Fruit fly (Drosophila melanogaster): Measurements from ENCODE around the gene crok.

Gene crok

DNA sequence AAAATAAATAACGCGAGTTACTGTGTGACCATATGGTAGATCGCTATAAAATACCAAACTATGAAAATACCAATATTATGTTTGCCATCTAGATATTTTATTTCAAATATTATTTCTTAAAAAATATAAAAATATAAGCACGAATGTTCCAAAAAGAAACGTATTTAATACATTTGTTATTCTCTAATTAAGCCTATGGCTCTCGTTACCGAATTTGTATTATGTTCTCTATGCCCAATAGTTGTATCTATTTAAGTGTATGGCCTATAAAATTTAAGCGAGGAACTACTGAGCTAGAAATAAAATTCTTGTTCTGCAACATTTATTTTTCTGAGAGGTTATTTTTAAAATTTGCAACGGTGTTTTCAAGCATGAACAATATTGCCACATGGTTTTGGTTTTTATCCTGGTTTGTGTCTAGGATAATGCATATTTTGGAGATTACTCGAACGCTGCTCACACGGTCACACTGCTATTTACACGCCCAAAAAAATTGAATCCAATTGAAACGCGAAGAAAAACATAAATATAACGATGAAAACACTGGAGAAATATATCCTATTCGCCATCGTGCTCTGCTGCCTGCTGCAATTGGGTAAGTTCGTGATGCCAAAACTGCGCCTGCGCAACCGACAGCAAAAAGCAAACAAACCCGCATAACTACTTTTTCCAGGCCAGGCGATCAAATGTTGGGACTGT, at the start of gene crok, which contains the start of gene CG6583:
crok (plus strand) TSS at position 446 of the 699 bp plus-strand sequence.
CG6583 (minus strand) TSS at position 51 of the 699 bp plus-strand sequence.
- TF ChIP-seq CG8478 (optimal IDR thresholded peaks at IDR 0.05) (no peak), CTCF (optimal IDR thresholded peaks at IDR 0.05) (peak in 1 of 2 experiments; percentile 21)

DNA sequence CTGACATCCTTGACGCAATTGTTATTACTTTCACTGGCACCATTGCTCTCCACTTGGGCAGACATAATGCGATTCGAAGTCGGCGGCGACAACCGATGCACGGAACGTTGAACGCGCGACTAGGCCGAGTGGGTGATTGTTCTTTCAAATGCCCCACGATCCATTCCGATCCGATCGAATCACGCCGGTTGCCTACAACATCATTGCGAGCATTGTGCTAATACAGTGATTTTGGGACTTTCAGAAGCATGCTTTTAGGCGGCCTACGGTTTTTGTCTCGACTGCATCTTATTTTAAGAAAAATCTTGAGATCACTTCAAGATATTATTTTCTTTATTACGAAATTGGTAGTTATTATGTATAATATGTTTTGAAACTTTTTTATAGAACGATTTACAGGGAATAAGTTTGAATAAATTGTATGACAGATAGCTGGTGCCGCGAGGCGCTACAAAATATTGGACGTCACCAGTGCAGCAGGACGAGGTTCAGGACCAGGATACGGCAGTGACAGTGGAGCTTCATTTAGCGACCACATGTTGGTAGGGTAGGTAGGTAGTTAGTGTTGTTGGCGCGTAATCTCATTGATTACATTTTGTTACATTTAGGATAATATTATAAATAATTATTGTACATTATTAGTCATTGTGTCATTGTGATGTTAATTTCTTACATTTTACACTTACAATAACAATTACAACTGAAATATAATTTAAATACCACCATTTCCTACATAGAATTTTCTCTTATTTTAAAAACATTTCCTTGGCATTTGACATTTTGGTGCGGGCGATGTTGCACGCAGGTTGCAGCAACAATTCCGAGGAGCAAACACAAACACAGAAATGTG, 39.3 kb upstream of the crok start, which contains the start of gene rho-6:
rho-6 (minus strand) TSS at position 137 of the 850 bp plus-strand sequence.
- TF ChIP-seq CTCF (optimal IDR thresholded peaks at IDR 0.05), result no peak
- TF ChIP-seq CG8478 (optimal IDR thresholded peaks at IDR 0.05), result no peak

DNA sequence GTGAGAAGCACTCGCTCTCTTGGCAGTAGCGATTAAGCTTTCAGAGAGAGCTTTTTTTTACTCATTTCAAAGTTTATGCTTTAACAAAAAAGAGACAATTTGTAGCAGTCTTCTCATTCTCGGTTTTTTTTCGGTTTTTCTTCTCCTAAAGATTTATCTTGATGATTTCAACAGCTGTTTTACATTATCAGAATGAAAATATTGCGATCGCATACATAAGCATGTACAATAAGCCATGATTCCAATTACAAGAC, 38.7 kb upstream of the crok start:
- TF ChIP-seq CG8478 (optimal IDR thresholded peaks at IDR 0.05) (no peak), CTCF (optimal IDR thresholded peaks at IDR 0.05) (no peak)

DNA sequence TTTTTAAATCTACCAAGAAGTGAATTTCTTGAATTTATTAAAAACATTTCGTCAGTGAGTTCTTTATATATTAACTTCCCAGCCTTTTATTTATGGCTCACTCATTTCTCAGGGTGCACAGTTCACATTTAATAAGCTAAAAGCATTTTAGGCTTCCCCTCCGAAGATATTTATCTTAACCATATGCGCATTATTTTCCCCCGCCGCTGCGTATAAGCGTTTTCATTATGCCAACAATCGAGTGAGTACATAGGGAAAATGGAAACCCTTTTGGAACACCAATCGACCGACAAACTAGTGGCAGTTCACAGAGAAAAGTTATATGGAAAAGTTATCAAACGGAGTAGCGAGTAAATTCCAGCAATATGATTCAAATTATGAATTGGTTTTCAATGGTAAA, 35.1 kb upstream of the crok start, which contains the start of gene Gr33a:
Gr33a (plus strand) TSS at position 301 of the 400 bp plus-strand sequence.
- TF ChIP-seq CG8478 (optimal IDR thresholded peaks at IDR 0.05), result no peak
- no peak for TF ChIP-seq CTCF (optimal IDR thresholded peaks at IDR 0.05)

DNA sequence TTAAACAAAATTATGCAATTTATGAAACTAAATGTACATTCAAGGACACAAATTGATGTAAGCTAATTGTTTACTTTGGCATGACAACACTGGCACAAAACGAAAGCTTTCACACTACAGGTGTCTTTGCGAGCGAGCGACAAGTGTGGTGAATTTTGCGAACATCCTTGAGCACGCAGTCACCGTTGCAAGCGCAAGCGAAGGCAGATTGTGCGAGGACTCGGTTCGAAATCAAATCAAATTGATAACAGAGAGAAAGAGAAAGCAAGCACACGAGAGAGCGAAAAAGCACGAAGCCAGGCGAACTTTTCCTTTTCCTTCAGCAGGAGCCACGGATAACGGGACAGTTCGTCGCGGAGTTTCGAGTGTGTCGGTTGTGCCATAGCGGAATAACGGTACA, 30.3 kb upstream of the crok start, which contains the start of gene CG31760:
CG31760 (plus strand) TSS at position 342 of the 400 bp plus-strand sequence.
- no peak for TF ChIP-seq CG8478 (optimal IDR thresholded peaks at IDR 0.05)
- TF ChIP-seq CTCF (optimal IDR thresholded peaks at IDR 0.05), result no peak

DNA sequence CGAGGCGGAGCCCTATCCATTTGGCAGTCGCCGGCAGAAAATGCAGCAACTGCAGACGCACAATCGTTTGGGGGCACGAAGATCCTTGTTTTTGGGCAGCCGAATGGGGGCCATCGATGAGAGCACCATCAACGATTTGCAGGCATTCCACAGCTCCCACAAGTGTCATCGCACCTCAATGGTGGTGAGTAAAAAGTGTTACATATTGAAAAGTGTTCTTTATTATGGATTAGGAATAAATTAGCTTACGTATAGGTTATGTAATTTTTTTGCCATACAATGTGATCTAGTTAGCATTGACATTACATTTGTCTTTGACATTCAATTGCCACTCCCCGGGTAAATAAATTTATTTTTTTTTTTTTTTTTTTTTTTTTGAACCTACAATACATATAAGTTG, 11.3 kb upstream of the crok start, which contains the start of gene CG31861:
CG31861 (plus strand) TSS at position 301 of the 400 bp plus-strand sequence.
- TF ChIP-seq CTCF (optimal IDR thresholded peaks at IDR 0.05) (no peak), CG8478 (optimal IDR thresholded peaks at IDR 0.05) (no peak)

DNA sequence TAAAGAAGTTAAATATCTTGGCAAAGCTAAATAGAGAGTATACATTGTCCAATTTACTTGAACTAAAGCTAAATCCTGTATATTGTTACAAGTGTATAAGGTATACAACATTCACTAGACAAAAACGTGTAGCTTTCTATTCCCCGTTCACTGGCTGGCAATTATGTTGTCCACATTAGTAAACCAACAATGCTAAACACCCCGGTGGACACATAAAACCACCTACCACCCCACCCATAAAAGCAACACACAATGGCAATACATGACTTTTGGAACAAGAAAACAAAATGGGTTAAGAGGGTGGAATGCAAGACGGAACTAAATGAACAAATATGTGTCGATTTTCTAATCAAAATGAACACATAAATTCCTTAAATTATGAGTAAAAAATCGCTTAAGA, 8.8 kb upstream of the crok start, which contains the start of gene ZnT33D:
ZnT33D (plus strand) TSS at position 301 of the 400 bp plus-strand sequence.
- TF ChIP-seq CTCF (optimal IDR thresholded peaks at IDR 0.05) (no peak), CG8478 (optimal IDR thresholded peaks at IDR 0.05) (no peak)

DNA sequence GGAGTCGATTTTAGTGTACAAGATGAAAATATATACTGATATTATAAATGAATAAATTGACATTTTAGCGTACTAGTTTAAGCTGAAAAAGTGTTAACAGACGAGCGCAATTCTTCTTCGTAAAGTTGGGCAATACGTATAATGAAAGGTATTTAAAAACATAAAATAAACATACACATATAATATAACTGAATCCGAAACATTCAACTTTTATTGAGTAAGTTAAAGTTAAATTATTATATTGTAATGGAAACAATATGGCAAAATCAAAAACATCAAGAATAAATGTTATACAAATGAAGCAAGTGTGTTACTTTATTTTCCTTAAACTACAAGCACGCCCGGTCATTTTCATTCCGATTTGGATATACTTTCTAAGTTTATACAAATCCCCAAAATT, 2.5 kb upstream of the crok start, which contains the start of gene CG17217:
CG17217 (plus strand) TSS at position 301 of the 400 bp plus-strand sequence.
- TF ChIP-seq CG8478 (optimal IDR thresholded peaks at IDR 0.05) (no peak), CTCF (optimal IDR thresholded peaks at IDR 0.05) (no peak)

DNA sequence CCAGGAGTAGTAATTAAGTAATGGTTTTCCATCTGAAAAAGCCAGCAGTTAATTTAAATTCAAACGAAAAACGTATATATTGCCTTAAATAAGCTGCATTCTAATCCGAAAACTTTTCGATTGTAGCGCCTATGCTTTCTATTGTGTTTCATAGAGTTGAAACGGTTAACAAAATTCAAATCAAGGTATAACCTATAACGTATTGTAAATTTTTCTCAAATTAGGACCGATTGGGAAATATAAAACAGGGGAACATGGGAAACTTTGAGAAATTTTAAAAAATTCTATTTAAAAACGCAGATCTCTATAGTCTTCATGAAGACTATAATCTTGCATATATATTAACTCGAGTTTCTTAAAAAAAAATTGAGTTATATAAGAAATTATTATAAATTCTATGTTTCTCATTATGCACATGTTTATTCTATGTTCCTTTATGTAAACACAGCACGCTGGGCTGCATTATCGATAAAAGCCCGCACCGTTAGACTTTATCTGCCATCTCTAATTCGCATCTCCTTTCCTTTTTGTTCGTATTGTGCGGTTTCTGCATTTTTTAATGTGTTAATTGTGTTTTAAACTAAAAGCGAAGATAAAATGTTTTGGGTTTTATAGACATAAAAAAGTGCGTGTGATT, 1.8 kb downstream of the crok start, which contains the start of gene bru1:
bru1 (plus strand) TSS at position 512 of the 637 bp plus-strand sequence.
- no peak for TF ChIP-seq CG8478 (optimal IDR thresholded peaks at IDR 0.05)
- TF ChIP-seq CTCF (optimal IDR thresholded peaks at IDR 0.05), result no peak

DNA sequence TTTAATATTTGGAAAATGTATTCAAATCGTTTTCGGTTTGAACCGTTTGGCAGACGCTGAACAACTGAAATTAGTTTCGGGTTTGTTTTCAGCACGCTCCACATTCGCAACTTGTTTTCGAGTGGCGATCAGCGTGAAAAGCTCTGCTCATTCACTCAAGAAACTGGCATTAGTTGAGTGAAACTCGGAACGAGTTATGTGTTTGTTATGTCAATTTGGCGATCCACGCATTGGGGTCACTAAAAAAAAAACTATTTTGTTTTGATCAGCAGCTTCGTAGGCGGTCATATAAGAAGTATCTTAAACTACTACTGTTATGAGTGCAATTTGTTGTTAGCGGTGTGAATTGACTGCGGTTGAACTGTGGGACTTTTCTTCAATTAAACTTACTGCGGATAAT, 4.8 kb downstream of the crok start, which contains the start of gene atilla:
atilla (minus strand) TSS at position 266 of the 400 bp plus-strand sequence.
- TF ChIP-seq CTCF (optimal IDR thresholded peaks at IDR 0.05) (no peak), CG8478 (optimal IDR thresholded peaks at IDR 0.05) (no peak)

DNA sequence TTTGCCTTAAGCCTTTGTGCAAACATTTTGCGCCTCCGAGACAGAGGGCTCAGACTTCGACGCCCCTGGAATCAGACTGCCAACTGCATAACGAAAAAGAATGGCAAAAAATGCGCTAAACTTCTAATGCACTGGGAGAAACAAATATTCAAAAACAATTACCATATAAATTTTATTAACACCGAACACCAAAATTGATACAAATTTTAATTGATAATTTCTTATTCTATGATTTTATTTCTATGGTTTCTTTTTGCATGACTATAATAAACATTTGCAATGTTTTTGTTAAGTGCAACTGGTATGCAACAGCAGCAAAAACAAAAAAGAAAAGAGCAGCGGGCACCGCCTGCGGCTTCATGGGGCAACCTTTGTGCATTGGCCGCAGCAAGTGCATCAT, 20.2 kb downstream of the crok start:
- TF ChIP-seq CG8478 (optimal IDR thresholded peaks at IDR 0.05) (no peak), CTCF (optimal IDR thresholded peaks at IDR 0.05) (no peak)

DNA sequence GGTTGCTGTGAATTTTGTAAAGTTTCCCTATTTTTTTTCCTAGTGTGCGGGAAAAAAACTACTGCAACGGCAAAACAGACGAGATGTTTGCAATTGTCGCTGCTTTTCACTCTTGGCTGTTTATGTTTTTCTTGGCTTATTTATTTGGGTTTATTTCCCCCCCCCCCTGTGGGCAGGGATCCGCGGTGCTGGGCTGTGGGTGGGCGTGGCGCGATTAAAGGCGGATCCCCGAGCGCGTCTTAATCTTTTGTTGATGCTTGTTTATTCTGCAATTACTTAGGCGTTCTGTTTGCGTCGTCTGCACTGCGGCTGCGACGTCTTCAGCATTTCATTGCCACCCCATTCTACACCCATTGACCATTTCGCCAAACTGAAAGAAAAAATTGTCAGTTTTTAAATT, 22.1 kb downstream of the crok start:
- TF ChIP-seq CTCF (optimal IDR thresholded peaks at IDR 0.05) (no peak), CG8478 (optimal IDR thresholded peaks at IDR 0.05) (no peak)

DNA sequence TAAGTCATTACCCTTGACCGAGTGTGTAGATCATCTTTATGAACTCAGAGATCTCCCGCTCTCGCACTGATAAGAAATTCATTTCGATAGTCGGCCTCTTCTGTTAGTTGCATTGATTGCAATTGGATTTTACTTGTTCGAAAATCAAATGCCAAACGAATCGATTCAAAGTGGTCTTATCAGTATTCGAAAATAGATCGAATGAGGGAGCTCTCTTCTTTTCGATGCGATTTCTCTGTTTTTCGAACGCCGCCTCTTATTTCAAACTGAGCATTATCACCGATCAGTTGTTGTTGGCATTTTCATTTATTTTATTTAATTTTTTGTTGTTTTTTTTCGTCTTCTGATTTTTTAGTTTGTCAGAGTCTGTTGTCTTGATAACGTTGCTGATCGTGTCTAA, 28.2 kb downstream of the crok start:
- no peak for TF ChIP-seq CG8478 (optimal IDR thresholded peaks at IDR 0.05)
- no peak for TF ChIP-seq CTCF (optimal IDR thresholded peaks at IDR 0.05)

DNA sequence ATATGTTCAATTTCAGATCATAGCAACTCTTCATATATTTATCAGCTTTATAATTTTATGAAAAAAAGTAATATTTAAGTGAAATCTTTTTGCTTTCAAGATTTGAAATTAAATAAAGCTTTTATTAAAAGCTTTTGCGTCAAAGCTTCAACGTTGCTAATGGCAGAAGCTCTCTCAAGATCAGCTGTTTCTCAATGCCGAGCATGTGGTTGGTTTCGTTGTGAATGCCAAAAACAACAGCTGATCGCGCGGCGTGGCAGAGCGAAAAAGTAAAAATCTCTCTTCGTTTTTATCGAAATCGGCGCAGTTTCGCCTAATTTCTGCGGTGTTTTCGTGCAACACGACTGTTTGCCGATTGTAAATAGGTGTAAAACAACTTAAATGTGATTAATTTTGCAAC, 34.8 kb downstream of the crok start, which contains the start of gene CG31759:
CG31759 (plus strand) TSS at position 161 of the 400 bp plus-strand sequence.
- TF ChIP-seq CG8478 (optimal IDR thresholded peaks at IDR 0.05) (no peak), CTCF (optimal IDR thresholded peaks at IDR 0.05) (no peak)
